Fruit fly (Drosophila melanogaster): ENCODE measurements around the gene CG33966.
"Not testable (repeated sequence)": the region's sequence is repeated elsewhere in the genome, so short reads cannot be mapped to it uniquely, and the experiment has no call there.

The CG33966 gene

dm6 chr3L:1206682-1207421, 27.1 kb upstream of the CG33966 start, which contains the start of gene LysB:
Gene LysB (plus strand): TSS chr3L:1207371.
- TF ChIP-seq h (optimal IDR thresholded peaks at IDR 0.05) (no peak), Myc (optimal IDR thresholded peaks at IDR 0.05) (no peak), Sin3A (optimal IDR thresholded peaks at IDR 0.05) (no peak), ttk (optimal IDR thresholded peaks at IDR 0.05) (no peak), psq (optimal IDR thresholded peaks at IDR 0.05) (no peak), insv (optimal IDR thresholded peaks at IDR 0.05) (no peak)

- TF ChIP-seq insv (optimal IDR thresholded peaks at IDR 0.05) (no peak), h (optimal IDR thresholded peaks at IDR 0.05) (no peak), ttk (optimal IDR thresholded peaks at IDR 0.05) (no peak), Myc (optimal IDR thresholded peaks at IDR 0.05) (no peak), Sin3A (optimal IDR thresholded peaks at IDR 0.05) (no peak), psq (optimal IDR thresholded peaks at IDR 0.05) (no peak)
These were observed 25.7 kb upstream of the CG33966 start for dm6 chr3L:1208206-1208605.

- TF ChIP-seq Myc (optimal IDR thresholded peaks at IDR 0.05) (no peak), ttk (optimal IDR thresholded peaks at IDR 0.05) (no peak), psq (optimal IDR thresholded peaks at IDR 0.05) (no peak), h (optimal IDR thresholded peaks at IDR 0.05) (no peak), Sin3A (optimal IDR thresholded peaks at IDR 0.05) (no peak), insv (optimal IDR thresholded peaks at IDR 0.05) (no peak)
These were observed 22.8 kb upstream of the CG33966 start, which contains the start of gene LysD for dm6 chr3L:1211096-1211495. Gene LysD (minus strand): TSS chr3L:1211196.

dm6 chr3L:1212113-1212512, 21.8 kb upstream of the CG33966 start:
- no peak for TF ChIP-seq Sin3A (optimal IDR thresholded peaks at IDR 0.05)
- no peak for TF ChIP-seq h (optimal IDR thresholded peaks at IDR 0.05)
- TF ChIP-seq ttk (optimal IDR thresholded peaks at IDR 0.05) = no peak
- TF ChIP-seq insv (optimal IDR thresholded peaks at IDR 0.05) = no peak
- TF ChIP-seq Myc (optimal IDR thresholded peaks at IDR 0.05) = no peak
- TF ChIP-seq psq (optimal IDR thresholded peaks at IDR 0.05) = no peak

- TF ChIP-seq insv (optimal IDR thresholded peaks at IDR 0.05) (no peak), ttk (optimal IDR thresholded peaks at IDR 0.05) (no peak), Myc (optimal IDR thresholded peaks at IDR 0.05) (no peak), psq (optimal IDR thresholded peaks at IDR 0.05) (no peak), Sin3A (optimal IDR thresholded peaks at IDR 0.05) (no peak), h (optimal IDR thresholded peaks at IDR 0.05) (no peak)
These were observed 21.4 kb upstream of the CG33966 start, which contains the start of gene LysE for dm6 chr3L:1212571-1212970. Gene LysE (plus strand): TSS chr3L:1212827.

dm6 chr3L:1216460-1216859, 17.5 kb upstream of the CG33966 start:
- TF ChIP-seq insv (optimal IDR thresholded peaks at IDR 0.05) (no peak), h (optimal IDR thresholded peaks at IDR 0.05) (no peak), psq (optimal IDR thresholded peaks at IDR 0.05) (no peak), Sin3A (optimal IDR thresholded peaks at IDR 0.05) (no peak), ttk (optimal IDR thresholded peaks at IDR 0.05) (no peak), Myc (optimal IDR thresholded peaks at IDR 0.05) (no peak)

dm6 chr3L:1218596-1218995, 15.3 kb upstream of the CG33966 start, which contains the start of gene LysP:
Gene LysP (minus strand): TSS chr3L:1218696.
- TF ChIP-seq psq (optimal IDR thresholded peaks at IDR 0.05) (no peak), Myc (optimal IDR thresholded peaks at IDR 0.05) (no peak), Sin3A (optimal IDR thresholded peaks at IDR 0.05) (no peak), insv (optimal IDR thresholded peaks at IDR 0.05) (no peak)

- TF ChIP-seq psq (optimal IDR thresholded peaks at IDR 0.05) (no peak), insv (optimal IDR thresholded peaks at IDR 0.05) (no peak), Myc (optimal IDR thresholded peaks at IDR 0.05) (no peak), h (optimal IDR thresholded peaks at IDR 0.05) (no peak), ttk (optimal IDR thresholded peaks at IDR 0.05) (no peak), Sin3A (optimal IDR thresholded peaks at IDR 0.05) (no peak)
These were observed 6.6 kb upstream of the CG33966 start, which contains the start of gene LysS for dm6 chr3L:1227303-1227797. Gene LysS (plus strand): TSS chr3L:1227747.

- TF ChIP-seq Myc (optimal IDR thresholded peaks at IDR 0.05) (no peak), psq (optimal IDR thresholded peaks at IDR 0.05) (no peak), h (optimal IDR thresholded peaks at IDR 0.05) (no peak), insv (optimal IDR thresholded peaks at IDR 0.05) (no peak), ttk (optimal IDR thresholded peaks at IDR 0.05) (no peak), Sin3A (optimal IDR thresholded peaks at IDR 0.05) (no peak)
These were observed 1.3 kb upstream of the CG33966 start, which contains the start of gene CG33965 for dm6 chr3L:1232582-1232981. Gene CG33965 (plus strand): TSS chr3L:1232882.

dm6 chr3L:1235426-1235825, 1.5 kb downstream of the CG33966 start, which contains the start of gene galene:
Gene galene (plus strand): TSS chr3L:1235726.
- TF ChIP-seq Sin3A (optimal IDR thresholded peaks at IDR 0.05) (no peak), Myc (optimal IDR thresholded peaks at IDR 0.05) (no peak), h (optimal IDR thresholded peaks at IDR 0.05) (no peak), insv (optimal IDR thresholded peaks at IDR 0.05) (no peak), psq (optimal IDR thresholded peaks at IDR 0.05) (no peak), ttk (optimal IDR thresholded peaks at IDR 0.05) (no peak)

dm6 chr3L:1238219-1238618, 4.3 kb downstream of the CG33966 start, which contains the start of gene CG9192:
Gene CG9192 (minus strand): TSS chr3L:1238319.
- TF ChIP-seq Myc (optimal IDR thresholded peaks at IDR 0.05) (no peak), ttk (optimal IDR thresholded peaks at IDR 0.05) (no peak), h (optimal IDR thresholded peaks at IDR 0.05) (no peak), psq (optimal IDR thresholded peaks at IDR 0.05) (no peak), insv (optimal IDR thresholded peaks at IDR 0.05) (no peak)

- not testable (repeated sequence) for TF ChIP-seq ttk, h, insv (optimal IDR thresholded peaks at IDR 0.05)
These were observed 11.9 kb downstream of the CG33966 start, which contains the start of gene Klp61F for dm6 chr3L:1245810-1246209. Gene Klp61F (minus strand): TSS chr3L:1245910.
